Worm (Caenorhabditis elegans): ENCODE measurements around the gene denn-4.

- TF ChIP-seq daf-16 (GFP tag; optimal IDR thresholded peaks at IDR 0.05) (no peak), daf-16 (tag; optimal IDR thresholded peaks at IDR 0.05) (no peak), ZK546.5 (tag; optimal IDR thresholded peaks at IDR 0.05) (no peak), nhr-10 (tag; optimal IDR thresholded peaks at IDR 0.05) (no peak), dve-1 (tag; optimal IDR thresholded peaks at IDR 0.05; ENCODE audit: insufficient read depth) (no peak), nhr-41 (GFP tag; IDR thresholded peaks at IDR 0.05) (no peak), nhr-76 (tag; optimal IDR thresholded peaks at IDR 0.05) (no peak), zip-11 (GFP tag; IDR thresholded peaks at IDR 0.05) (no peak), pqm-1 (tag; optimal IDR thresholded peaks at IDR 0.05) (no peak)
Measured at ce11 chrIV:1920513-1920912, 3.3 kb upstream of the denn-4 start.
